Worm (Caenorhabditis elegans) whole organism, L1 larva: Measurements from ENCODE around the gene R07A4.4.

Experiments used
- F16B12.6 ChIP-seq: fragments of 150-350 bp; optimal IDR thresholded peaks from 2 replicates; lab custom pipeline; 2014; ENCODE audit warnings: missing biosample characterization, missing genetic modification characterization
- aha-1 ChIP-seq: fragments of 150-350 bp; optimal IDR thresholded peaks from 2 replicates; lab custom pipeline; 2014; ENCODE audit warnings: missing biosample characterization, missing genetic modification characterization
- alr-1 ChIP-seq: fragments of 200-800 bp; sonication (Bioruptor generic); optimal IDR thresholded peaks from 2 replicates; lab custom pipeline; 2018; ENCODE audit warnings: borderline replicate concordance, mild to moderate bottlenecking, missing genetic modification characterization, missing compliant biosample characterization
- blmp-1 ChIP-seq: fragments of 150-350 bp; optimal IDR thresholded peaks from 2 replicates; lab custom pipeline; 2014; ENCODE audit warnings: missing biosample characterization, missing genetic modification characterization
- ceh-8 ChIP-seq: fragments of 200-800 bp; sonication (Bioruptor generic); optimal IDR thresholded peaks from 2 replicates; lab custom pipeline; 2018; ENCODE audit warnings: mild to moderate bottlenecking, missing genetic modification characterization, moderate library complexity, missing compliant biosample characterization
- ceh-82 ChIP-seq, 3 experiments: fragments of 150-350 bp in 1 of 3; sonication (generic microtip) in 2 of 3; optimal IDR thresholded peaks; 2 replicates each; lab custom pipeline; 2014 to 2017; ENCODE audit warnings: missing biosample characterization in 3 of 3, missing genetic modification characterization in 3 of 3
- ceh-90 ChIP-seq: sonication (generic microtip); optimal IDR thresholded peaks from 2 replicates; lab custom pipeline; 2016; ENCODE audit warnings: missing genetic modification characterization, missing compliant biosample characterization
- ces-1 ChIP-seq: fragments of 150-350 bp; optimal IDR thresholded peaks from 2 replicates; lab custom pipeline; 2014; ENCODE audit warnings: missing biosample characterization, missing genetic modification reagents, missing genetic modification characterization
- dsc-1 ChIP-seq: sonication (generic microtip); optimal IDR thresholded peaks from 2 replicates; lab custom pipeline; 2016; ENCODE audit warnings: mild to moderate bottlenecking, missing genetic modification characterization, missing compliant biosample characterization
- egl-27 ChIP-seq, 2 experiments: fragments of 150-350 bp in 1 of 2; sonication (generic microtip); optimal IDR thresholded peaks; 3 replicates each; lab custom pipeline; 2017 to 2018; ENCODE audit warnings: missing biosample characterization in 2 of 2, missing genetic modification characterization in 2 of 2, missing genetic modification reagents in 2 of 2
- elt-2 ChIP-seq: sonication (generic microtip); optimal IDR thresholded peaks from 2 replicates; lab custom pipeline; 2016; ENCODE audit warnings: missing genetic modification characterization, mild to moderate bottlenecking, inconsistent platforms, missing compliant biosample characterization, missing genetic modification reagents
- elt-3 ChIP-seq, 6 experiments: fragments of 150-350 bp in 1 of 6; sonication (generic microtip); optimal IDR thresholded peaks; 2 replicates each; lab custom pipeline; 2017 to 2018; ENCODE audit warnings: missing biosample characterization in 6 of 6, missing genetic modification characterization in 6 of 6, inconsistent platforms in 1 of 6
- ets-5 ChIP-seq: fragments of 200-800 bp; sonication (Bioruptor generic); IDR thresholded peaks from 2 replicates; pipeline ENCODE4 v1.3.6; 2022; ENCODE audit warnings: missing genetic modification characterization, missing compliant biosample characterization
- fkh-10 ChIP-seq: sonication (generic microtip); optimal IDR thresholded peaks from 2 replicates; lab custom pipeline; 2017; ENCODE audit warnings: missing biosample characterization, missing genetic modification reagents, missing genetic modification characterization
- fkh-4 ChIP-seq: sonication (generic microtip); optimal IDR thresholded peaks from 2 replicates; lab custom pipeline; 2016; ENCODE audit warnings: missing compliant biosample characterization, missing genetic modification characterization, borderline replicate concordance
- fkh-8 ChIP-seq: sonication (generic microtip); optimal IDR thresholded peaks from 2 replicates; lab custom pipeline; 2016; ENCODE audit warnings: mild to moderate bottlenecking, missing genetic modification characterization, missing compliant biosample characterization
- fos-1 ChIP-seq: fragments of 150-350 bp; optimal IDR thresholded peaks from 2 replicates; lab custom pipeline; 2014; ENCODE audit warnings: missing biosample characterization, missing genetic modification characterization
- hlh-17 ChIP-seq: fragments of 200-800 bp; sonication (Bioruptor generic); optimal IDR thresholded peaks from 2 replicates; lab custom pipeline; 2018; ENCODE audit warnings: missing genetic modification characterization, mild to moderate bottlenecking, missing compliant biosample characterization, moderate library complexity, borderline replicate concordance
- jun-1 ChIP-seq: fragments of 150-350 bp; optimal IDR thresholded peaks from 2 replicates; lab custom pipeline; 2014; ENCODE audit warnings: missing biosample characterization, missing genetic modification reagents, missing genetic modification characterization
- lin-13 ChIP-seq: fragments of 150-350 bp; optimal IDR thresholded peaks from 2 replicates; lab custom pipeline; 2014; ENCODE audit warnings: missing biosample characterization, missing genetic modification reagents, missing genetic modification characterization
- lin-14 ChIP-seq: fragments of 200-800 bp; sonication (Bioruptor generic); optimal IDR thresholded peaks from 2 replicates; lab custom pipeline; 2018; ENCODE audit warnings: mild to moderate bottlenecking, missing genetic modification characterization, moderate library complexity, missing compliant biosample characterization
- lin-39 ChIP-seq: fragments of 150-350 bp; optimal IDR thresholded peaks from 2 replicates; lab custom pipeline; 2014; ENCODE audit warnings: missing biosample characterization, missing genetic modification reagents, missing genetic modification characterization
- lir-3 ChIP-seq: sonication (generic microtip); optimal IDR thresholded peaks from 2 replicates; lab custom pipeline; 2016; ENCODE audit warnings: mild to moderate bottlenecking, missing genetic modification characterization, moderate library complexity, missing compliant biosample characterization; ENCODE audit not compliant: poor library complexity
- mab-9 ChIP-seq: fragments of 200-800 bp; sonication (Bioruptor generic); IDR thresholded peaks from 2 replicates; pipeline ENCODE4 v1.3.6; 2022; ENCODE audit warnings: missing genetic modification reagents, missing genetic modification characterization, missing compliant biosample characterization
- mdl-1 ChIP-seq, 2 experiments: fragments of 150-350 bp; optimal IDR thresholded peaks; 2 replicates each; lab custom pipeline; 2014 to 2017; ENCODE audit warnings: missing biosample characterization in 2 of 2, missing genetic modification characterization in 2 of 2, inconsistent platforms in 1 of 2
- mef-2 ChIP-seq: fragments of 150-350 bp; optimal IDR thresholded peaks from 2 replicates; lab custom pipeline; 2014; ENCODE audit warnings: missing biosample characterization, missing genetic modification characterization
- nhr-12 ChIP-seq: sonication (generic microtip); optimal IDR thresholded peaks from 2 replicates; lab custom pipeline; 2017; ENCODE audit warnings: missing biosample characterization, missing genetic modification characterization
- nhr-19 ChIP-seq: fragments of 200-800 bp; sonication (Bioruptor generic); conservative IDR thresholded peaks from 2 replicates; pipeline ENCODE4 v1.3.6; 2022; ENCODE audit warnings: missing genetic modification characterization, missing compliant biosample characterization
- nhr-20 ChIP-seq: sonication (generic microtip); optimal IDR thresholded peaks from 2 replicates; lab custom pipeline; 2016; ENCODE audit warnings: mild to moderate bottlenecking, missing genetic modification characterization, missing compliant biosample characterization
- nhr-47 ChIP-seq: sonication (generic microtip); optimal IDR thresholded peaks from 2 replicates; lab custom pipeline; 2016; ENCODE audit warnings: mild to moderate bottlenecking, missing genetic modification characterization, moderate library complexity, missing compliant biosample characterization
- nhr-71 ChIP-seq: sonication (generic microtip); optimal IDR thresholded peaks from 2 replicates; lab custom pipeline; 2016; ENCODE audit warnings: mild to moderate bottlenecking, missing genetic modification characterization, moderate library complexity, missing compliant biosample characterization
- nhr-84 ChIP-seq: sonication (generic microtip); optimal IDR thresholded peaks from 2 replicates; lab custom pipeline; 2017; ENCODE audit warnings: missing biosample characterization, missing genetic modification characterization
- nhr-90 ChIP-seq: sonication (generic microtip); optimal IDR thresholded peaks from 2 replicates; lab custom pipeline; 2016; ENCODE audit warnings: mild to moderate bottlenecking, missing genetic modification characterization, missing compliant biosample characterization; ENCODE audit not compliant: poor library complexity
- pax-3 ChIP-seq: fragments of 200-800 bp; sonication (Bioruptor generic); optimal IDR thresholded peaks from 2 replicates; lab custom pipeline; 2018; ENCODE audit warnings: mild to moderate bottlenecking, missing genetic modification characterization, moderate library complexity, missing compliant biosample characterization
- rnt-1 ChIP-seq: sonication (generic microtip); optimal IDR thresholded peaks from 2 replicates; lab custom pipeline; 2016; ENCODE audit warnings: mild to moderate bottlenecking, missing genetic modification characterization, moderate library complexity, missing compliant biosample characterization
- skn-1 ChIP-seq: fragments of 150-350 bp; optimal IDR thresholded peaks from 2 replicates; lab custom pipeline; 2014; ENCODE audit warnings: missing biosample characterization, missing genetic modification characterization
- snpc-4 ChIP-seq: fragments of 150-350 bp; optimal IDR thresholded peaks from 2 replicates; lab custom pipeline; 2014; ENCODE audit warnings: missing biosample characterization, missing genetic modification characterization
- snu-23 ChIP-seq: sonication (generic microtip); optimal IDR thresholded peaks from 2 replicates; lab custom pipeline; 2016; ENCODE audit warnings: missing genetic modification characterization, missing compliant biosample characterization
- sox-4 ChIP-seq: sonication (generic microtip); optimal IDR thresholded peaks from 2 replicates; lab custom pipeline; 2016; ENCODE audit warnings: missing genetic modification characterization, missing compliant biosample characterization
- sptf-1 ChIP-seq: fragments of 150-350 bp; optimal IDR thresholded peaks from 2 replicates; lab custom pipeline; 2014; ENCODE audit warnings: missing biosample characterization, missing genetic modification characterization
- tbx-2 ChIP-seq: sonication (generic microtip); optimal IDR thresholded peaks from 2 replicates; lab custom pipeline; 2016; ENCODE audit warnings: missing genetic modification characterization, missing compliant biosample characterization
- tlp-1 ChIP-seq: fragments of 150-350 bp; optimal IDR thresholded peaks from 2 replicates; lab custom pipeline; 2014; ENCODE audit warnings: missing biosample characterization, missing genetic modification characterization
- unc-130 ChIP-seq: fragments of 150-350 bp; optimal IDR thresholded peaks from 2 replicates; lab custom pipeline; 2017; ENCODE audit warnings: missing biosample characterization, missing genetic modification characterization, inconsistent platforms
- unc-86 ChIP-seq: sonication (generic microtip); optimal IDR thresholded peaks from 2 replicates; lab custom pipeline; 2016; ENCODE audit warnings: missing genetic modification characterization, missing compliant biosample characterization
- unc-98 ChIP-seq: fragments of 200-800 bp; sonication (Bioruptor generic); IDR thresholded peaks from 2 replicates; pipeline ENCODE4 v1.3.6; 2022; ENCODE audit warnings: missing genetic modification characterization, missing compliant biosample characterization
- vab-15 ChIP-seq: sonication (generic microtip); optimal IDR thresholded peaks from 2 replicates; lab custom pipeline; 2017; ENCODE audit warnings: missing genotype, mild to moderate bottlenecking, missing genetic modification characterization, missing compliant biosample characterization
- zip-4 ChIP-seq: fragments of 200-800 bp; sonication (Bioruptor generic); optimal IDR thresholded peaks from 2 replicates; lab custom pipeline; 2018; ENCODE audit warnings: mild to moderate bottlenecking, missing genetic modification characterization, moderate library complexity, missing compliant biosample characterization

R07A4.4 gene

DNA sequence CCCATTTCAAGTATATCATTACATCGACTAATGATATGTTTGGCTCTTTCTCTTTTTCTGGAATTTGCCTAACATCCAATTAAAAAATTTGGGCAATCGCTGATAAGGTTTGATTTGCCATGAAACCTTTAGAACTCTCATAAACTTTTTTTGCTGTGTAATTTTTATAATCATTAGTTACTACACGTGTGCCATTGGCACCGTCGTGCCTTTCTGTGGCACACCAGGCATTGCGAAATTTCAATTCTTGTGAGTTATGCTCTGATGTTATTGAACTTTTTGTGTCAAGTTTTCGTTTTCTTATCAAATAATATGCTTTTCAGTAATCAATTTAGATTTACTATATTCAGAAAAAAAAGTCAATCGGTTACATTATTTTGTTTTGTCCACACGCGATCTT lies 3.5 kb upstream of the R07A4.4 start:
- TF ChIP-seq rnt-1 (no peak), elt-2 (peak; percentile 10), unc-86 (tag; lab: Kevin White, UChicago) (no peak), ceh-82 (tag; optimal IDR thresholded peaks at IDR 0.05; lab: Kevin White, UChicago) (no peak), skn-1 (tag; lab: Kevin White, UChicago) (no peak), F16B12.6 (no peak), lin-14 (GFP tag; lab: Kevin White, UChicago) (peak; percentile 11), pax-3 (tag; lab: Kevin White, UChicago) (peak; percentile 64), fos-1 (tag; lab: Kevin White, UChicago) (no peak), ceh-8 (no peak), jun-1 (tag; lab: Kevin White, UChicago) (no peak), nhr-71 (peak; percentile 38), fkh-8 (tag; lab: Kevin White, UChicago) (peak; percentile 37)

DNA sequence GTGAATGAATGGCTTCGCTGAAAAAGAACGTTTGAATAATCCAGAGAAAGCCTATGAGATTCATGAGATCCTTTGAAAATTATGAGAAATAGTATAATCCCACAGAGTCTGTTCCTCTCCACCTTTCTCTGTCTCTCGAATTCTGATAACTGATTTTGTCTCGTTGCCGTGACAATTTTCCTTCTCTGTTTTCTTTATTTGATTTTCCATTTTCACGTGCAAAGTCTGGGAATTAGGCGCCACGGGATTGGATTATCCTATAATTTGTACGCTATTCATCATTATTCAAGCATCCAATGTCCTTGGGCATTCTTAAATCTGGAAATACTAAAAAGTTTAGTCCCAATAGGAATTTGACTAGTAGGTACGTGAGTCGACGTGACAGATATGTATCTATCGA lies 945 bp upstream of the R07A4.4 start:
- TF ChIP-seq alr-1 (no peak), mef-2 (tag; lab: Kevin White, UChicago) (no peak), tbx-2 (tag; lab: Kevin White, UChicago) (no peak), ces-1 (GFP tag; lab: Kevin White, UChicago) (no peak), ceh-90 (tag; lab: Kevin White, UChicago) (no peak), lir-3 (tag; lab: Kevin White, UChicago) (no peak), elt-3 (tag; optimal IDR thresholded peaks at IDR 0.05; lab: Kevin White, UChicago) (no peak), pax-3 (tag; lab: Kevin White, UChicago) (peak; percentile 15), sox-4 (tag; lab: Kevin White, UChicago) (peak; percentile 51), unc-98 (GFP tag; lab: Robert Waterston, UW) (no peak), nhr-47 (peak; percentile 41), dsc-1 (tag; lab: Kevin White, UChicago) (peak; percentile 78), nhr-19 (no peak), ets-5 (GFP tag; lab: Robert Waterston, UW) (no peak), fkh-10 (GFP tag; lab: Kevin White, UChicago) (no peak), fkh-8 (tag; lab: Kevin White, UChicago) (peak; percentile 71), blmp-1 (tag; lab: Kevin White, UChicago) (no peak), zip-4 (GFP tag; lab: Kevin White, UChicago) (no peak), lin-13 (GFP tag; lab: Kevin White, UChicago) (no peak), sptf-1 (tag; lab: Kevin White, UChicago) (no peak), nhr-71 (peak; percentile 9), aha-1 (tag; lab: Kevin White, UChicago) (no peak), jun-1 (tag; lab: Kevin White, UChicago) (no peak), fkh-4 (tag; lab: Kevin White, UChicago) (no peak)

DNA sequence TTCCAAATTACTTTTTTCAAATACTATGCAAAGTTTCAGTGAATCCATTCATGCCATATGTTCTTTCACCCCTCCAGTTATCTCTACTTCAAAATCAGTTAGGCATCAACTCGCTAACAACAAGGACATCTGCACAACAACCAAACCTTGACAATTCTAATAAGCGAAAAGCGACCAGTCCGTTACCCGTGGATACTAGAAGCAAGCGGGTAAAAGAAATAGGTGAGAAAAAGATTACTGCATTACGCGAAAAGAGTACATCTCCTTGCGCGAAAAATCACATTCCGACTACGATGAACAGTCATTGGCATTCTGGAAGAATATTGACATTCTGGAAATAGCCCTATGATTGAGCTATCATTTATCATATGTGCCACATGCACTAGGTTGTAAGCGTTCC lies 1.3 kb downstream of the R07A4.4 start:
- no peak for TF ChIP-seq egl-27 (tag; optimal IDR thresholded peaks at IDR 0.05; lab: Kevin White, UChicago)
- no peak for TF ChIP-seq unc-130 (tag; lab: Kevin White, UChicago)
- TF ChIP-seq mdl-1 (tag; optimal IDR thresholded peaks at IDR 0.05; lab: Kevin White, UChicago): no peak
- no peak for TF ChIP-seq snpc-4 (tag; lab: Kevin White, UChicago)
- no peak for TF ChIP-seq tlp-1
- no peak for TF ChIP-seq elt-3 (tag; optimal IDR thresholded peaks at IDR 0.05; lab: Kevin White, UChicago)
- TF ChIP-seq tbx-2 (tag; lab: Kevin White, UChicago): no peak
- no peak for TF ChIP-seq sptf-1 (tag; lab: Kevin White, UChicago)
- TF ChIP-seq vab-15 (tag; lab: Kevin White, UChicago): no peak
- no peak for TF ChIP-seq nhr-12 (tag; lab: Kevin White, UChicago)
- no peak for TF ChIP-seq lin-14 (GFP tag; lab: Kevin White, UChicago)
- peak; percentile 24 for TF ChIP-seq snu-23 (GFP tag; lab: Kevin White, UChicago)
- peak; percentile 30 for TF ChIP-seq skn-1 (tag; lab: Kevin White, UChicago)
- peak; percentile 45 for TF ChIP-seq jun-1 (tag; lab: Kevin White, UChicago)
- no peak for TF ChIP-seq ceh-8
- TF ChIP-seq unc-86 (tag; lab: Kevin White, UChicago): no peak
- TF ChIP-seq hlh-17 (GFP tag; lab: Kevin White, UChicago): no peak
- TF ChIP-seq blmp-1 (tag; lab: Kevin White, UChicago): no peak
- TF ChIP-seq ceh-82 (tag; optimal IDR thresholded peaks at IDR 0.05; lab: Kevin White, UChicago): peak in 1 of 3 experiments; percentile 6
- TF ChIP-seq nhr-90 (tag; lab: Kevin White, UChicago): no peak
- TF ChIP-seq nhr-20 (tag; lab: Kevin White, UChicago): no peak
- no peak for TF ChIP-seq elt-2
- no peak for TF ChIP-seq lir-3 (tag; lab: Kevin White, UChicago)
- TF ChIP-seq mab-9 (GFP tag; lab: Robert Waterston, UW): no peak
- no peak for TF ChIP-seq alr-1
- no peak for TF ChIP-seq ets-5 (GFP tag; lab: Robert Waterston, UW)
- no peak for TF ChIP-seq lin-39 (tag; lab: Kevin White, UChicago)
- TF ChIP-seq nhr-84: no peak
